Fruit fly (Drosophila melanogaster) whole organism, embryonic: ENCODE data around the gene CG31650.

ENCODE experiments used
- CG10543 ChIP-seq: fragments of 200-800 bp; sonication (Bioruptor generic); optimal IDR thresholded peaks from 3 replicates; lab custom pipeline; 2017; ENCODE audit warnings: missing biosample characterization, mild to moderate bottlenecking, missing genetic modification characterization, moderate library complexity
- CG12769 ChIP-seq: fragments of 200-800 bp; sonication (Bioruptor generic); optimal IDR thresholded peaks from 2 replicates; lab custom pipeline; 2019; ENCODE audit warnings: missing biosample characterization, mild to moderate bottlenecking, missing genetic modification characterization, moderate library complexity
- CG13296 ChIP-seq: fragments of 200-800 bp; sonication (Bioruptor generic); optimal IDR thresholded peaks from 3 replicates; lab custom pipeline; 2018; ENCODE audit warnings: missing biosample characterization, mild to moderate bottlenecking, missing genetic modification characterization
- CG15479 ChIP-seq: fragments of 200-800 bp; sonication (Bioruptor generic); optimal IDR thresholded peaks from 3 replicates; lab custom pipeline; 2019; ENCODE audit warnings: missing biosample characterization, mild to moderate bottlenecking, missing genetic modification characterization, moderate library complexity
- CG16779 ChIP-seq: fragments of 200-800 bp; sonication (Bioruptor generic); IDR thresholded peaks from 2 replicates; pipeline ENCODE4 v1.3.6; 2022; ENCODE audit warnings: missing biosample characterization, missing genetic modification characterization
- CG16863 ChIP-seq: fragments of 200-800 bp; sonication (Bioruptor generic); optimal IDR thresholded peaks from 3 replicates; lab custom pipeline; 2016; ENCODE audit warnings: missing biosample characterization, missing genetic modification characterization
- CG17385 ChIP-seq: fragments of 200-800 bp; sonication (Bioruptor generic); optimal IDR thresholded peaks from 3 replicates; lab custom pipeline; 2018; ENCODE audit warnings: missing biosample characterization, mild to moderate bottlenecking, missing genetic modification characterization
- CG18476 ChIP-seq: fragments of 200-800 bp; sonication (Bioruptor generic); optimal IDR thresholded peaks from 2 replicates; lab custom pipeline; 2016; ENCODE audit warnings: missing biosample characterization, mild to moderate bottlenecking, missing genetic modification characterization
- CG31441 ChIP-seq: fragments of 200-800 bp; sonication (Bioruptor generic); IDR thresholded peaks from 2 replicates; pipeline ENCODE4 v1.3.6; 2022; ENCODE audit warnings: missing biosample characterization, missing genetic modification characterization
- CG3163 ChIP-seq: fragments of 200-800 bp; sonication (Bioruptor generic); optimal IDR thresholded peaks from 3 replicates; lab custom pipeline; 2016; ENCODE audit warnings: missing biosample characterization, missing genetic modification characterization
- CG32532 ChIP-seq: fragments of 200-800 bp; sonication (Bioruptor generic); IDR thresholded peaks from 2 replicates; pipeline ENCODE4 v1.3.6; 2022; ENCODE audit warnings: missing biosample characterization, missing genetic modification characterization
- CG33213 ChIP-seq: fragments of 200-800 bp; sonication (Bioruptor generic); optimal IDR thresholded peaks from 3 replicates; lab custom pipeline; 2016; ENCODE audit warnings: missing biosample characterization, missing genetic modification characterization
- CG34376 ChIP-seq: fragments of 200-800 bp; sonication (Bioruptor generic); optimal IDR thresholded peaks from 2 replicates; lab custom pipeline; 2018; ENCODE audit warnings: missing biosample characterization, mild to moderate bottlenecking, missing genetic modification characterization
- CG34422 ChIP-seq: fragments of 200-800 bp; sonication (Bioruptor generic); IDR thresholded peaks from 3 replicates; pipeline ENCODE4 v1.3.6; 2022; ENCODE audit warnings: missing biosample characterization, missing genetic modification characterization
- CG6654 ChIP-seq: fragments of 200-800 bp; sonication (Bioruptor generic); optimal IDR thresholded peaks from 2 replicates; lab custom pipeline; 2017; ENCODE audit warnings: missing biosample characterization, mild to moderate bottlenecking, missing genetic modification characterization
- D19B ChIP-seq: fragments of 200-800 bp; sonication (Bioruptor generic); optimal IDR thresholded peaks from 2 replicates; lab custom pipeline; 2017; ENCODE audit warnings: missing biosample characterization, mild to moderate bottlenecking, missing genetic modification characterization
- Dp ChIP-seq: fragments of 200-800 bp; sonication (Bioruptor generic); optimal IDR thresholded peaks from 2 replicates; lab custom pipeline; 2018; ENCODE audit warnings: missing biosample characterization, mild to moderate bottlenecking, missing genetic modification characterization, moderate library complexity
- HHEX ChIP-seq: fragments of 200-800 bp; sonication (Bioruptor generic); optimal IDR thresholded peaks from 3 replicates; lab custom pipeline; 2017; ENCODE audit warnings: missing biosample characterization, mild to moderate bottlenecking, missing genetic modification characterization, missing genetic modification reagents
- Med ChIP-seq: fragments of 200-800 bp; sonication (Bioruptor generic); peaks from one replicate; lab custom pipeline; 2016; ENCODE audit warnings: missing biosample characterization, missing genetic modification characterization, mild to moderate bottlenecking, inconsistent platforms, moderate library complexity
- Nf-YA ChIP-seq: fragments of 200-800 bp; sonication (Bioruptor generic); IDR thresholded peaks from 2 replicates; pipeline ENCODE4 v1.3.6; 2022; ENCODE audit warnings: missing biosample characterization, missing genetic modification characterization
- PHDP ChIP-seq: fragments of 200-800 bp; sonication (Bioruptor generic); optimal IDR thresholded peaks from 3 replicates; lab custom pipeline; 2018; ENCODE audit warnings: missing biosample characterization, mild to moderate bottlenecking, missing genetic modification characterization, moderate library complexity
- Pdp1 ChIP-seq, 2 experiments: fragments of 200-800 bp; sonication (Bioruptor generic); optimal IDR thresholded peaks; 3 replicates each; lab custom pipeline; 2016; ENCODE audit warnings: missing biosample characterization in 2 of 2, missing genetic modification characterization in 2 of 2, mild to moderate bottlenecking in 1 of 2, moderate library complexity in 1 of 2
- Scr ChIP-seq: fragments of 200-800 bp; sonication (Bioruptor generic); IDR thresholded peaks from 2 replicates; pipeline ENCODE4 v1.3.6; 2022; ENCODE audit warnings: missing biosample characterization, missing genetic modification characterization; ENCODE audit not compliant: partially characterized antibody
- Sry-δ ChIP-seq: fragments of 200-800 bp; sonication (Bioruptor generic); optimal IDR thresholded peaks from 2 replicates; lab custom pipeline; 2016; ENCODE audit warnings: missing biosample characterization, missing genetic modification characterization
- Trl ChIP-seq, 3 experiments: fragments of >200 bp in 2 of 3; fragments of 200-800 bp in 1 of 3; sonication (Bioruptor generic) in 1 of 3; optimal IDR thresholded peaks; 2 replicates in 1 of 3; 3 replicates in 2 of 3; lab custom pipeline; 2016 to 2017; ENCODE audit warnings: missing biosample characterization in 1 of 3, missing genetic modification characterization in 1 of 3
- Vsx1 ChIP-seq: fragments of 200-800 bp; sonication (Bioruptor generic); optimal IDR thresholded peaks from 2 replicates; lab custom pipeline; 2017; ENCODE audit warnings: missing biosample characterization, mild to moderate bottlenecking, missing genetic modification characterization, missing genetic modification reagents
- Xbp1 ChIP-seq: fragments of 200-800 bp; sonication (Bioruptor generic); optimal IDR thresholded peaks from 3 replicates; lab custom pipeline; 2016; ENCODE audit warnings: missing biosample characterization, mild to moderate bottlenecking, missing genetic modification characterization
- ab ChIP-seq: fragments of 200-800 bp; sonication (Bioruptor generic); optimal IDR thresholded peaks from 2 replicates; lab custom pipeline; 2016; ENCODE audit warnings: missing biosample characterization, missing genetic modification characterization
- ato ChIP-seq: fragments of 200-800 bp; sonication (Bioruptor generic); IDR thresholded peaks from 2 replicates; pipeline ENCODE4 v1.3.6; 2022; ENCODE audit warnings: missing biosample characterization, missing genetic modification characterization; ENCODE audit not compliant: partially characterized antibody
- az2 ChIP-seq: fragments of 200-800 bp; sonication (Bioruptor generic); optimal IDR thresholded peaks from 3 replicates; lab custom pipeline; 2016; ENCODE audit warnings: missing biosample characterization, missing genetic modification characterization
- chinmo ChIP-seq: fragments of 200-800 bp; sonication (Bioruptor generic); IDR thresholded peaks from 4 replicates; pipeline ENCODE4 v1.3.6; 2022; ENCODE audit warnings: missing biosample characterization, missing genetic modification characterization; ENCODE audit not compliant: partially characterized antibody
- cwo ChIP-seq: fragments of 200-800 bp; sonication (Bioruptor generic); optimal IDR thresholded peaks from 3 replicates; lab custom pipeline; 2017; ENCODE audit warnings: missing biosample characterization, missing genetic modification characterization, mild to moderate bottlenecking, moderate library complexity, missing genetic modification reagents
- exex ChIP-seq: fragments of 200-800 bp; sonication (Bioruptor generic); optimal IDR thresholded peaks from 4 replicates; lab custom pipeline; 2018; ENCODE audit warnings: missing biosample characterization, mild to moderate bottlenecking, missing genetic modification characterization, moderate library complexity
- fru ChIP-seq: fragments of >200 bp; optimal IDR thresholded peaks from 2 replicates; lab custom pipeline; 2017
- gro ChIP-seq: fragments of 200-800 bp; sonication (Bioruptor generic); optimal IDR thresholded peaks from 2 replicates; lab custom pipeline; 2016; ENCODE audit warnings: missing biosample characterization, missing genetic modification characterization
- kay ChIP-seq: fragments of 200-800 bp; sonication (Bioruptor generic); optimal IDR thresholded peaks from 2 replicates; lab custom pipeline; 2016; ENCODE audit warnings: missing biosample characterization, missing genetic modification characterization
- kni ChIP-seq: fragments of 200-800 bp; sonication (Bioruptor generic); optimal IDR thresholded peaks from 3 replicates; lab custom pipeline; 2017; ENCODE audit warnings: mild to moderate bottlenecking, missing biosample characterization, missing genetic modification reagents, missing genetic modification characterization
- nom ChIP-seq: fragments of 200-800 bp; sonication (Bioruptor generic); optimal IDR thresholded peaks from 2 replicates; lab custom pipeline; 2017; ENCODE audit warnings: missing biosample characterization, missing genetic modification characterization, mild to moderate bottlenecking, moderate library complexity, missing genetic modification reagents
- pros ChIP-seq: fragments of 200-800 bp; sonication (Bioruptor generic); optimal IDR thresholded peaks from 3 replicates; lab custom pipeline; 2019; ENCODE audit warnings: missing biosample characterization, mild to moderate bottlenecking, missing genetic modification characterization, moderate library complexity
- sd ChIP-seq: fragments of 200-800 bp; sonication (Bioruptor generic); optimal IDR thresholded peaks from 3 replicates; lab custom pipeline; 2018; ENCODE audit warnings: missing biosample characterization, mild to moderate bottlenecking, missing genetic modification characterization, moderate library complexity
- sens ChIP-seq: fragments of 200-800 bp; sonication (Bioruptor generic); peaks from one replicate; lab custom pipeline; 2016; ENCODE audit warnings: missing biosample characterization, missing genetic modification characterization
- sens-2 ChIP-seq: fragments of 200-800 bp; sonication (Bioruptor generic); IDR thresholded peaks from 2 replicates; pipeline ENCODE4 v1.3.6; 2022; ENCODE audit warnings: missing biosample characterization, missing genetic modification characterization
- sna ChIP-seq: fragments of 200-800 bp; sonication (Bioruptor generic); IDR thresholded peaks from 2 replicates; pipeline ENCODE4 v1.3.6; 2022; ENCODE audit warnings: missing biosample characterization, missing genetic modification characterization; ENCODE audit not compliant: partially characterized antibody
- sug ChIP-seq: fragments of 200-800 bp; optimal IDR thresholded peaks from 2 replicates; lab custom pipeline; 2019; ENCODE audit warnings: missing biosample characterization, mild to moderate bottlenecking, missing genetic modification characterization, moderate library complexity
- tll ChIP-seq, 2 experiments: fragments of 200-800 bp in 1 of 2; fragments of >200 bp in 1 of 2; sonication (Bioruptor generic) in 1 of 2; optimal IDR thresholded peaks; 2 replicates each; lab custom pipeline; 2017 to 2019; ENCODE audit warnings: missing biosample characterization in 2 of 2, missing genetic modification characterization in 2 of 2, mild to moderate bottlenecking in 1 of 2, moderate library complexity in 1 of 2
- trh ChIP-seq: fragments of 200-800 bp; sonication (Bioruptor generic); optimal IDR thresholded peaks from 2 replicates; lab custom pipeline; 2016; ENCODE audit warnings: missing biosample characterization, missing genetic modification characterization
- zen ChIP-seq: fragments of 200-800 bp; sonication (Bioruptor generic); optimal IDR thresholded peaks from 3 replicates; lab custom pipeline; 2018; ENCODE audit warnings: missing biosample characterization, mild to moderate bottlenecking, missing genetic modification characterization, moderate library complexity

Gene CG31650

dm6 chr2L:4995837-4996136 lies 48.7 kb downstream of the CG31650 start:
- TF ChIP-seq cwo (peak; percentile 27), Dp (no peak), sug (tag; lab: Kevin White, UChicago) (peak; percentile 67), Vsx1 (GFP tag; lab: Kevin White, UChicago) (peak; percentile 71), sd (tag; lab: Kevin White, UChicago) (peak; percentile 20), HHEX (peak; percentile 2), pros (GFP tag; lab: Kevin White, UChicago) (no peak), zen (tag; lab: Kevin White, UChicago) (peak; percentile 92), sens-2 (GFP tag; lab: Robert Waterston, UW) (peak; percentile 55; the same call in 1 of the 2 replicates), ato (GFP tag; lab: Robert Waterston, UW) (no peak), kay (GFP tag; lab: Kevin White, UChicago) (no peak), PHDP (peak; percentile 4), CG16779 (GFP tag; lab: Robert Waterston, UW) (no peak), CG34376 (GFP tag; lab: Kevin White, UChicago) (peak; percentile 36), tll (GFP tag; optimal IDR thresholded peaks at IDR 0.05; lab: Kevin White, UChicago) (peak in 1 of 2 experiments; percentile 27), exex (tag; lab: Kevin White, UChicago) (peak; percentile 98)

- TF ChIP-seq Med (peak; percentile 73), ab (GFP tag; lab: Kevin White, UChicago) (no peak), CG18476 (GFP tag; lab: Kevin White, UChicago) (no peak), D19B (GFP tag; lab: Kevin White, UChicago) (no peak), Nf-YA (GFP tag; lab: Robert Waterston, UW) (no peak), CG31441 (no peak), CG13296 (GFP tag; lab: Kevin White, UChicago) (peak; percentile 11), sd (tag; lab: Kevin White, UChicago) (peak; percentile 86), chinmo (GFP tag; lab: Robert Waterston, UW) (0 out of 4 replicates have a peak, but pooled peaks have one; percentile 28), trh (GFP tag; lab: Kevin White, UChicago) (no peak), CG3163 (peak; percentile 93), CG16863 (no peak), gro (GFP tag; lab: Kevin White, UChicago) (no peak), Xbp1 (GFP tag; lab: Kevin White, UChicago) (no peak), sna (GFP tag; lab: Robert Waterston, UW) (no peak), CG33213 (GFP tag; lab: Kevin White, UChicago) (no peak), Scr (GFP tag; lab: Robert Waterston, UW) (peak; percentile 22; the same call in 1 of the 2 replicates), sens (GFP tag; lab: Kevin White, UChicago) (peak; percentile 50), CG12769 (peak; percentile 66), CG10543 (GFP tag; lab: Kevin White, UChicago) (peak; percentile 33), kni (GFP tag; lab: Kevin White, UChicago) (no peak), CG15479 (GFP tag; lab: Kevin White, UChicago) (peak; percentile 35), nom (GFP tag; lab: Kevin White, UChicago) (no peak), Pdp1 (GFP tag; optimal IDR thresholded peaks at IDR 0.05; lab: Kevin White, UChicago) (peak in 1 of 2 experiments; percentile 95), az2 (GFP tag; lab: Kevin White, UChicago) (no peak), CG17385 (peak; percentile 34), Trl (optimal IDR thresholded peaks at IDR 0.05; lab: Kevin White, UChicago) (peak; percentile 52 to 77), Trl (GFP tag; optimal IDR thresholded peaks at IDR 0.05; lab: Kevin White, UChicago) (no peak), fru (lab: Kevin White, UChicago) (no peak), CG6654 (GFP tag; lab: Kevin White, UChicago) (no peak), Sry-δ (GFP tag; lab: Kevin White, UChicago) (no peak), CG32532 (GFP tag; lab: Robert Waterston, UW) (peak; percentile 11; the same call in 1 of the 2 replicates), CG34422 (GFP tag; lab: Robert Waterston, UW) (no peak)
Observed at dm6 chr2L:4995010-4995836, 49.3 kb downstream of the CG31650 start.
